Worm (Caenorhabditis elegans) whole organism, young adult: ENCODE measurements around the gene srr-9.
A peak's percentile ranks its signal among the peaks of the same experiment; 100 is the strongest.

Experiments used
- B0019.2 ChIP-seq: fragments of 200-800 bp; sonication (Bioruptor generic); conservative IDR thresholded peaks from 2 replicates; pipeline ENCODE4 v1.3.6; 2022; ENCODE audit warnings: missing genetic modification reagents, missing genetic modification characterization, missing compliant biosample characterization
- B0336.3 ChIP-seq: fragments of 200-800 bp; sonication (Bioruptor generic); IDR thresholded peaks from 2 replicates; pipeline ENCODE4 v1.3.6; 2022; ENCODE audit warnings: missing genetic modification characterization, missing compliant biosample characterization
- D2030.7 ChIP-seq: fragments of 200-800 bp; sonication (Bioruptor generic); IDR thresholded peaks from 2 replicates; pipeline ENCODE4 v1.3.6; 2022; ENCODE audit warnings: missing genetic modification reagents, missing genetic modification characterization, missing compliant biosample characterization
- F22D6.2 ChIP-seq: sonication (generic microtip); optimal IDR thresholded peaks from 2 replicates; lab custom pipeline; 2016; ENCODE audit warnings: mild to moderate bottlenecking, missing genetic modification characterization, missing compliant biosample characterization
- F23B12.7 ChIP-seq: sonication (generic microtip); optimal IDR thresholded peaks from 2 replicates; lab custom pipeline; 2017; ENCODE audit warnings: missing genetic modification characterization, mild to moderate bottlenecking, missing compliant biosample characterization, antibody characterized with exemption, moderate library complexity; ENCODE audit not compliant: insufficient read depth
- F33H1.4 ChIP-seq: fragments of 200-800 bp; sonication (Bioruptor generic); IDR thresholded peaks from 2 replicates; pipeline ENCODE4 v1.3.6; 2022; ENCODE audit warnings: missing genetic modification reagents, missing genetic modification characterization, missing compliant biosample characterization
- F39B2.1 ChIP-seq: fragments of 200-800 bp; sonication (Bioruptor generic); IDR thresholded peaks from 2 replicates; pipeline ENCODE4 v1.3.6; 2022; ENCODE audit warnings: missing genetic modification reagents, missing genetic modification characterization, missing compliant biosample characterization
- F49E8.2 ChIP-seq: sonication (generic microtip); optimal IDR thresholded peaks from 3 replicates; lab custom pipeline; 2017; ENCODE audit warnings: missing genetic modification characterization, mild to moderate bottlenecking, missing compliant biosample characterization, antibody characterized with exemption, moderate library complexity; ENCODE audit not compliant: insufficient read depth
- F55B11.4 ChIP-seq: sonication (generic microtip); optimal IDR thresholded peaks from 2 replicates; lab custom pipeline; 2016; ENCODE audit warnings: missing compliant biosample characterization, missing genetic modification characterization, borderline replicate concordance; ENCODE audit not compliant: insufficient read depth
- K11D2.4 ChIP-seq: fragments of 200-800 bp; sonication (Bioruptor generic); IDR thresholded peaks from 2 replicates; pipeline ENCODE4 v1.3.6; 2022; ENCODE audit warnings: missing genetic modification reagents, missing genetic modification characterization, missing compliant biosample characterization
- Y53F4B.3 ChIP-seq: fragments of 200-800 bp; sonication (Bioruptor generic); IDR thresholded peaks from 2 replicates; pipeline ENCODE4 v1.3.6; 2022; ENCODE audit warnings: missing genetic modification reagents, missing genetic modification characterization, missing compliant biosample characterization
- Y56A3A.18 ChIP-seq: fragments of 200-800 bp; sonication (Bioruptor generic); IDR thresholded peaks from 2 replicates; pipeline ENCODE4 v1.3.6; 2022; ENCODE audit warnings: missing genetic modification reagents, missing genetic modification characterization, missing compliant biosample characterization
- aptf-3 ChIP-seq: fragments of 200-800 bp; sonication (Bioruptor generic); IDR thresholded peaks from 2 replicates; pipeline ENCODE4 v1.3.6; 2022; ENCODE audit warnings: missing genetic modification characterization, missing compliant biosample characterization
- atf-7 ChIP-seq: sonication (generic microtip); optimal IDR thresholded peaks from 2 replicates; lab custom pipeline; 2017; ENCODE audit warnings: mild to moderate bottlenecking, missing genetic modification characterization, missing compliant biosample characterization
- ccch-3 ChIP-seq: fragments of 200-800 bp; sonication (Bioruptor generic); optimal IDR thresholded peaks from 2 replicates; lab custom pipeline; 2018; ENCODE audit warnings: mild to moderate bottlenecking, missing genetic modification characterization, missing compliant biosample characterization
- ceh-27 ChIP-seq: fragments of 200-800 bp; sonication (Bioruptor generic); optimal IDR thresholded peaks from 2 replicates; lab custom pipeline; 2018; ENCODE audit warnings: mild to moderate bottlenecking, missing genetic modification characterization, moderate library complexity, missing compliant biosample characterization
- ceh-79 ChIP-seq: sonication (generic microtip); optimal IDR thresholded peaks from 2 replicates; lab custom pipeline; 2017; ENCODE audit warnings: mild to moderate bottlenecking, missing genetic modification characterization, missing compliant biosample characterization
- die-1 ChIP-seq: sonication (generic microtip); optimal IDR thresholded peaks from 2 replicates; lab custom pipeline; 2016; ENCODE audit warnings: missing genotype, mild to moderate bottlenecking, missing genetic modification characterization, missing compliant biosample characterization
- fkh-3 ChIP-seq: sonication (generic microtip); optimal IDR thresholded peaks from 2 replicates; lab custom pipeline; 2016; ENCODE audit warnings: mild to moderate bottlenecking, missing genetic modification characterization, missing compliant biosample characterization
- gei-17 ChIP-seq: fragments of 200-800 bp; sonication (Bioruptor generic); optimal IDR thresholded peaks from 2 replicates; lab custom pipeline; 2018; ENCODE audit warnings: mild to moderate bottlenecking, missing genetic modification characterization, missing compliant biosample characterization
- hmg-1.2 ChIP-seq: fragments of 200-800 bp; sonication (Bioruptor generic); IDR thresholded peaks from 2 replicates; pipeline ENCODE4 v1.3.6; 2022; ENCODE audit warnings: missing genetic modification reagents, missing genetic modification characterization, missing compliant biosample characterization
- hmg-20 ChIP-seq: fragments of 200-800 bp; sonication (Bioruptor generic); IDR thresholded peaks from 2 replicates; pipeline ENCODE4 v1.3.6; 2022; ENCODE audit warnings: missing genetic modification reagents, missing genetic modification characterization, missing compliant biosample characterization
- hrde-1 ChIP-seq: sonication (generic microtip); optimal IDR thresholded peaks from 2 replicates; lab custom pipeline; 2016; ENCODE audit warnings: missing genetic modification characterization, mild to moderate bottlenecking, missing compliant biosample characterization, moderate library complexity, missing genotype, missing genetic modification reagents, borderline replicate concordance
- hsf-1 ChIP-seq: fragments of 200-800 bp; sonication (Bioruptor generic); IDR thresholded peaks from 2 replicates; pipeline ENCODE4 v1.3.6; 2022; ENCODE audit warnings: missing genetic modification reagents, missing genetic modification characterization, missing compliant biosample characterization
- let-607 ChIP-seq, 2 experiments: fragments of 200-800 bp in 1 of 2; sonication (Bioruptor generic) in 1 of 2; sonication (generic microtip) in 1 of 2; optimal IDR thresholded peaks; 2 replicates each; lab custom pipeline; 2016 to 2018; ENCODE audit warnings: mild to moderate bottlenecking in 2 of 2, missing compliant biosample characterization in 2 of 2, missing genetic modification characterization in 2 of 2, moderate library complexity in 2 of 2, missing genotype in 1 of 2
- lin-26 ChIP-seq: fragments of 200-800 bp; sonication (Bioruptor generic); IDR thresholded peaks from 2 replicates; pipeline ENCODE4 v1.3.6; 2022; ENCODE audit warnings: missing genetic modification reagents, missing genetic modification characterization, missing compliant biosample characterization
- mcd-1 ChIP-seq: fragments of 200-800 bp; sonication (Bioruptor generic); IDR thresholded peaks from 2 replicates; pipeline ENCODE4 v1.3.6; 2022; ENCODE audit warnings: missing genetic modification reagents, missing genetic modification characterization, missing compliant biosample characterization
- nhr-80 ChIP-seq: sonication (generic microtip); optimal IDR thresholded peaks from 2 replicates; lab custom pipeline; 2016; ENCODE audit warnings: missing genetic modification characterization, missing compliant biosample characterization
- nhr-90 ChIP-seq: sonication (generic microtip); optimal IDR thresholded peaks from 2 replicates; lab custom pipeline; 2016; ENCODE audit warnings: missing genotype, mild to moderate bottlenecking, missing genetic modification characterization, missing compliant biosample characterization
- pbrm-1 ChIP-seq: fragments of 200-800 bp; sonication (Bioruptor generic); IDR thresholded peaks from 2 replicates; pipeline ENCODE4 v1.3.6; 2022; ENCODE audit warnings: missing genetic modification reagents, missing genetic modification characterization, missing compliant biosample characterization
- rec-8 ChIP-seq, 2 experiments: sonication (generic microtip); optimal IDR thresholded peaks; 2 replicates each; lab custom pipeline; 2016; ENCODE audit warnings: mild to moderate bottlenecking in 2 of 2, missing genetic modification characterization in 2 of 2, missing genetic modification reagents in 2 of 2, missing genotype in 2 of 2, missing biosample characterization in 1 of 2, missing compliant biosample characterization in 1 of 2, moderate library complexity in 1 of 2
- somi-1 ChIP-seq: fragments of 200-800 bp; sonication (Bioruptor generic); optimal IDR thresholded peaks from 2 replicates; lab custom pipeline; 2018; ENCODE audit warnings: mild to moderate bottlenecking, missing genetic modification characterization, missing compliant biosample characterization
- sptf-2 ChIP-seq: fragments of 200-800 bp; sonication (Bioruptor generic); optimal IDR thresholded peaks from 2 replicates; lab custom pipeline; 2018; ENCODE audit warnings: mild to moderate bottlenecking, missing genetic modification characterization, missing compliant biosample characterization
- tlf-1 ChIP-seq: fragments of 200-800 bp; sonication (Bioruptor generic); optimal IDR thresholded peaks from 2 replicates; lab custom pipeline; 2018; ENCODE audit warnings: mild to moderate bottlenecking, missing genetic modification characterization, missing compliant biosample characterization
- zim-3 ChIP-seq: sonication (generic microtip); optimal IDR thresholded peaks from 2 replicates; lab custom pipeline; 2017; ENCODE audit warnings: mild to moderate bottlenecking, missing genetic modification characterization, moderate library complexity, missing compliant biosample characterization
- ztf-18 ChIP-seq: sonication (generic microtip); optimal IDR thresholded peaks from 2 replicates; lab custom pipeline; 2016; ENCODE audit warnings: missing genotype, mild to moderate bottlenecking, missing genetic modification characterization, missing compliant biosample characterization
- ztf-22 ChIP-seq: fragments of 200-800 bp; sonication (Bioruptor generic); optimal IDR thresholded peaks from 2 replicates; lab custom pipeline; 2018; ENCODE audit warnings: mild to moderate bottlenecking, missing genetic modification characterization, moderate library complexity, missing compliant biosample characterization

srr-9 gene

DNA sequence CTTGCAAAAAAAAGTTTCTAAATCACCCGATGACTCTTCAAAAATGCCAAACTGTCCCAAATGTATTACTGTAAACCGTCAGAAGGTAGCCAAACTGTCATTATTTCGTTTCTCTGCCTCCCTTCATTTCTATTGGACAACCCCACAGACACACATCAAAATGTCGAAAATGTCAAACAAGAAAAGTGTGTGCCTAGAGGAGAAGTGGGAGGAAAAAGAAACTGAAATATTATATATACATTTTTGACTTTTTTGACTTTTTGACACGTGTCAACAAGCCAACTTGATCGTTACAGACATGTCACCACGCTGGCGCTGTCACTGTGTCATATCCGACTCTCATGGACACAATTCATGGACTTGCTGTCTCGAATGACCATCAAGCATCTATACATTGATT is 11.9 kb downstream of the srr-9 start:
- TF ChIP-seq aptf-3 (GFP tag; lab: Robert Waterston, UW) (no peak), let-607 (tag; optimal IDR thresholded peaks at IDR 0.05; lab: Kevin White, UChicago) (peak; percentile 85 to 92), pbrm-1 (GFP tag; lab: Robert Waterston, UW) (no peak), nhr-80 (tag; lab: Kevin White, UChicago) (peak; percentile 62)

DNA sequence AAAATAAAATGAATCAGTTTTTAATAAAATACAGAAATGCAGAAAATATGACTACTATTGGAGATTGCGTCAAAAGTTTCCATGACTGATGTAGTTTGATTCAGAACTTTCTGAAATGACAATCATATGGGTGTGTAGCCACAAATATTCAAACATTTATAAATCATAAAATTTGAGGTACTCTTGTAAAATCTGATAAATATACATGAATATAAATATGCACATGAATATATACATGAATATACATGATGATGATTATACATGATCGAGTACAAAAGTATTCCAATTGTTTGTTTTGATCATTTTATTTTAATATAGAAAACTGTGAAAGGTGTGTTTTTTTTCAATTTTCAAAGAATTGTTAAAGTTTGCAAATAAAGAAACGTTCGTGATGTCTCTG is 16.7 kb downstream of the srr-9 start, which contains the start of gene T05B11.4:
Gene T05B11.4, minus strand, starts transcription at position 101 of the 400 bp plus-strand sequence.
- TF ChIP-seq F55B11.4 (no peak), hmg-20 (GFP tag; lab: Robert Waterston, UW) (no peak), ztf-18 (no peak), zim-3 (tag; lab: Kevin White, UChicago) (no peak), F23B12.7 (no peak), B0019.2 (GFP tag; lab: Robert Waterston, UW) (no peak), fkh-3 (tag; lab: Kevin White, UChicago) (no peak), ztf-22 (GFP tag; lab: Kevin White, UChicago) (no peak), mcd-1 (GFP tag; lab: Robert Waterston, UW) (no peak), ceh-79 (tag; lab: Kevin White, UChicago) (no peak), hmg-1.2 (GFP tag; lab: Robert Waterston, UW) (no peak), F39B2.1 (no peak), hsf-1 (no peak), D2030.7 (no peak), F33H1.4 (no peak), hrde-1 (tag; lab: Kevin White, UChicago) (no peak), sptf-2 (GFP tag; lab: Kevin White, UChicago) (no peak), ccch-3 (GFP tag; lab: Kevin White, UChicago) (no peak), tlf-1 (GFP tag; lab: Kevin White, UChicago) (no peak), ceh-27 (no peak)
- TF ChIP-seq, all 124 proteins: peak for 0

DNA sequence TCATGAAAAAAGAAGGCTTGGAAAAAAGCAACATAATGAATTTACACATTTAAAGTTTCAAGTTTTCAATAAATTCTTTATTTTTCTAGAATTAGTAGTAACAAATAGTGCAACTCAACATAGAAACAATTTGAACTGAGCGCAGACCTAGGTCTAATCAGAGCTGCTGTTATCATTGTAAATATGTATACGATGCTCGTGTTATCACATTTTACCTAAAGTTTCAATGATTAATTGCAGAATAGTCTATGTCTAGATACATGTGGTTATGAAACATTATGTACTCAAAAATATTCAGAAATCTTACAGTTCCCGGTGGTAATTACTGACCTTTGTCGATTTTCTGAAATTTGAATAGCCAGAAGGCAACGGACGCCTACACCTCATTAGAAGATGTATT is 18.2 kb downstream of the srr-9 start:
- TF ChIP-seq atf-7 (tag; lab: Kevin White, UChicago) (no peak), gei-17 (no peak), nhr-90 (tag; lab: Kevin White, UChicago) (no peak), Y56A3A.18 (no peak), somi-1 (GFP tag; lab: Kevin White, UChicago) (no peak), rec-8 (tag; optimal IDR thresholded peaks at IDR 0.05; lab: Kevin White, UChicago) (no peak), Y53F4B.3 (no peak), hrde-1 (tag; lab: Kevin White, UChicago) (no peak), die-1 (tag; lab: Kevin White, UChicago) (no peak), pbrm-1 (GFP tag; lab: Robert Waterston, UW) (no peak), F23B12.7 (no peak), F49E8.2 (no peak), lin-26 (GFP tag; lab: Robert Waterston, UW) (no peak), F22D6.2 (tag; lab: Kevin White, UChicago) (no peak), ceh-79 (tag; lab: Kevin White, UChicago) (no peak), B0336.3 (no peak), K11D2.4 (GFP tag; lab: Robert Waterston, UW) (no peak)
- TF ChIP-seq, all 124 proteins: peak for 0
